Worm (Caenorhabditis elegans): Measurements from ENCODE around the gene F36H5.12.

ce11 chrII:1738844-1739243 is 3.8 kb upstream of the F36H5.12 start, which contains the start of the genes irld-9 and irld-33:
- TF ChIP-seq aly-1 (tag; optimal IDR thresholded peaks at IDR 0.05), result no peak
- TF ChIP-seq tbx-37 (GFP tag; conservative IDR thresholded peaks at IDR 0.05), result no peak
- no peak for TF ChIP-seq pes-1 (GFP tag; IDR thresholded peaks at IDR 0.05)
- TF ChIP-seq hnd-1 (tag; optimal IDR thresholded peaks at IDR 0.05), result no peak
- no peak for TF ChIP-seq ama-1 (optimal IDR thresholded peaks at IDR 0.05)
- TF ChIP-seq sea-1 (GFP tag; conservative IDR thresholded peaks at IDR 0.05), result no peak
- no peak for TF ChIP-seq hmg-4 (GFP tag; optimal IDR thresholded peaks at IDR 0.05)
- TF ChIP-seq tbx-11 (GFP tag; IDR thresholded peaks at IDR 0.05), result no peak
- TF ChIP-seq tra-4 (tag; optimal IDR thresholded peaks at IDR 0.05), result no peak
- TF ChIP-seq scrt-1 (GFP tag; IDR thresholded peaks at IDR 0.05), result no peak
- TF ChIP-seq ceh-13 (GFP tag; optimal IDR thresholded peaks at IDR 0.05), result no peak
- no peak for TF ChIP-seq flt-1 (GFP tag; IDR thresholded peaks at IDR 0.05)
